Worm (Caenorhabditis elegans) whole organism, L3 larva: ENCODE data around the gene ZK185.2.

ENCODE experiments used
- egl-27 ChIP-seq: sonication (generic microtip); optimal IDR thresholded peaks from 4 replicates; lab custom pipeline; 2017; ENCODE audit warnings: missing biosample characterization, missing genetic modification reagents, missing genetic modification characterization
- jun-1 ChIP-seq: fragments of 150-350 bp; optimal IDR thresholded peaks from 2 replicates; lab custom pipeline; 2014; ENCODE audit warnings: missing biosample characterization, missing genetic modification reagents, missing genetic modification characterization

ce11 chrIV:4524943-4525342, 11.4 kb upstream of the ZK185.2 start, which contains the start of gene ZK180.6:
- TF ChIP-seq jun-1 (tag; lab: Kevin White, UChicago) (no peak), egl-27 (tag; lab: Kevin White, UChicago) (no peak)
